Fruit fly (Drosophila melanogaster): ENCODE data around the gene Surf4.

Surf4 gene

dm6 chr3R:15350993-15351426 is 5.0 kb upstream of the Surf4 start, which contains the start of the genes Trs33 and Tmtc4 (continued):
- TF ChIP-seq NC2α (GFP tag; optimal IDR thresholded peaks at IDR 0.05) (no peak), mirr (GFP tag; optimal IDR thresholded peaks at IDR 0.05) (no peak), Side (GFP tag; optimal IDR thresholded peaks at IDR 0.05) (no peak), CG4854 (GFP tag; optimal IDR thresholded peaks at IDR 0.05) (no peak), CG7556 (GFP tag; optimal IDR thresholded peaks at IDR 0.05) (peak; percentile 34), CG8359 (GFP tag; optimal IDR thresholded peaks at IDR 0.05; ENCODE audit: borderline replicate concordance) (no peak), gcm2 (GFP tag; optimal IDR thresholded peaks at IDR 0.05) (no peak), exex (tag; optimal IDR thresholded peaks at IDR 0.05) (peak; percentile 22), dmrt11E (tag; optimal IDR thresholded peaks at IDR 0.05) (peak; percentile 28), ems (GFP tag; optimal IDR thresholded peaks at IDR 0.05) (no peak), CG3163 (GFP tag; optimal IDR thresholded peaks at IDR 0.05) (no peak), CG32767 (GFP tag; IDR thresholded peaks at IDR 0.05) (peak; percentile 22; the same call in 1 of the 2 replicates), crc (GFP tag; optimal IDR thresholded peaks at IDR 0.05) (no peak), CG14050 (GFP tag; IDR thresholded peaks at IDR 0.05) (no peak), Lhr (GFP tag; optimal IDR thresholded peaks at IDR 0.05) (no peak), D19B (GFP tag; optimal IDR thresholded peaks at IDR 0.05) (no peak), br (optimal IDR thresholded peaks at IDR 0.05) (no peak), esg (GFP tag; conservative IDR thresholded peaks at IDR 0.05) (no peak), E2f2 (GFP tag; IDR thresholded peaks at IDR 0.05) (no peak), gsb-n (tag; optimal IDR thresholded peaks at IDR 0.05) (peak; percentile 58), slbo (GFP tag; IDR thresholded peaks at IDR 0.05) (no peak; the same call in 1 of the 2 replicates), zfh1 (GFP tag; IDR thresholded peaks at IDR 0.05) (no peak; the same call in 2 of the 3 replicates), Aef1 (GFP tag; IDR thresholded peaks at IDR 0.05) (peak; percentile 43; the same call in 2 of the 3 replicates), ewg (GFP tag; optimal IDR thresholded peaks at IDR 0.05) (no peak), CG2116 (GFP tag; optimal IDR thresholded peaks at IDR 0.05) (peak; percentile 59), Fer2 (tag; optimal IDR thresholded peaks at IDR 0.05) (peak; percentile 17), hkb (optimal IDR thresholded peaks at IDR 0.05) (no peak), hkb (GFP tag; IDR thresholded peaks at IDR 0.05) (no peak), bowl (GFP tag; IDR thresholded peaks at IDR 0.05) (no peak), Ptx1 (GFP tag; IDR thresholded peaks at IDR 0.05) (0 out of 2 replicates have a peak, but pooled peaks have one; percentile 33), danr (GFP tag; IDR thresholded peaks at IDR 0.05) (no peak), crol (GFP tag; IDR thresholded peaks at IDR 0.05) (peak; percentile 27; the same call in 1 of the 2 replicates), crp (GFP tag; optimal IDR thresholded peaks at IDR 0.05) (peak in 1 of 2 experiments; percentile 89), Rfx (GFP tag; IDR thresholded peaks at IDR 0.05) (no peak; the same call in 1 of the 2 replicates), Hand (GFP tag; optimal IDR thresholded peaks at IDR 0.05) (no peak), CG8765 (GFP tag; IDR thresholded peaks at IDR 0.05) (no peak), zf30C (GFP tag; optimal IDR thresholded peaks at IDR 0.05) (peak; percentile 35), CG15601 (tag; optimal IDR thresholded peaks at IDR 0.05) (peak; percentile 31), CG12942 (GFP tag; optimal IDR thresholded peaks at IDR 0.05) (no peak), Dfd (GFP tag; optimal IDR thresholded peaks at IDR 0.05) (no peak), nerfin-2 (GFP tag; IDR thresholded peaks at IDR 0.05; ENCODE audit: partially characterized antibody) (no peak), CG6654 (GFP tag; optimal IDR thresholded peaks at IDR 0.05) (no peak), usp (GFP tag; optimal IDR thresholded peaks at IDR 0.05) (no peak), Camta (GFP tag; optimal IDR thresholded peaks at IDR 0.05) (no peak), Dip2 (GFP tag; IDR thresholded peaks at IDR 0.05) (no peak), nerfin-1 (tag; optimal IDR thresholded peaks at IDR 0.05) (peak; percentile 46), sim (GFP tag; IDR thresholded peaks at IDR 0.05) (no peak), CG15073 (GFP tag; optimal IDR thresholded peaks at IDR 0.05) (no peak), CG12744 (GFP tag; optimal IDR thresholded peaks at IDR 0.05) (no peak), Hsf (GFP tag; optimal IDR thresholded peaks at IDR 0.05) (peak; percentile 21), CG18476 (GFP tag; optimal IDR thresholded peaks at IDR 0.05) (no peak), grn (GFP tag; optimal IDR thresholded peaks at IDR 0.05) (no peak), maf-S (GFP tag; optimal IDR thresholded peaks at IDR 0.05) (no peak)
